Worm (Caenorhabditis elegans) whole organism, young adult: Measurements from ENCODE around the gene srb-13.

Experiments
- F57C9.4 ChIP-seq: sonication (generic microtip); optimal IDR thresholded peaks from 2 replicates; lab custom pipeline; 2017; ENCODE audit warnings: mild to moderate bottlenecking, missing genetic modification characterization, missing compliant biosample characterization
- K11D2.4 ChIP-seq: fragments of 200-800 bp; sonication (Bioruptor generic); IDR thresholded peaks from 2 replicates; pipeline ENCODE4 v1.3.6; 2022; ENCODE audit warnings: missing genetic modification reagents, missing genetic modification characterization, missing compliant biosample characterization
- Y79H2A.3 ChIP-seq: fragments of 200-800 bp; sonication (Bioruptor generic); conservative IDR thresholded peaks from 2 replicates; pipeline ENCODE4 v1.3.6; 2022; ENCODE audit warnings: missing genetic modification reagents, missing genetic modification characterization, missing compliant biosample characterization
- attf-3 ChIP-seq: fragments of 200-800 bp; sonication (Bioruptor generic); conservative IDR thresholded peaks from 2 replicates; pipeline ENCODE4 v1.3.6; 2022; ENCODE audit warnings: missing genetic modification reagents, missing genetic modification characterization, missing compliant biosample characterization
- attf-5 ChIP-seq: fragments of 200-800 bp; sonication (Bioruptor generic); optimal IDR thresholded peaks from 2 replicates; lab custom pipeline; 2018; ENCODE audit warnings: mild to moderate bottlenecking, missing genetic modification characterization, missing compliant biosample characterization
- dpl-1 ChIP-seq: fragments of 150-350 bp; optimal IDR thresholded peaks from 2 replicates; lab custom pipeline; 2014; ENCODE audit warnings: missing biosample characterization, missing genetic modification reagents, missing genetic modification characterization
- lin-54 ChIP-seq: fragments of 200-800 bp; sonication (Bioruptor generic); optimal IDR thresholded peaks from 2 replicates; lab custom pipeline; 2018; ENCODE audit warnings: mild to moderate bottlenecking, missing genetic modification characterization, missing compliant biosample characterization
- pha-4 ChIP-seq: fragments of 150-350 bp; sonication (generic microtip); optimal IDR thresholded peaks from 2 replicates; lab custom pipeline; 2014; ENCODE audit warnings: missing biosample characterization, missing genetic modification reagents, missing genetic modification characterization
- rcor-1 ChIP-seq: fragments of 200-800 bp; sonication (Bioruptor generic); IDR thresholded peaks from 2 replicates; pipeline ENCODE4 v1.3.6; 2022; ENCODE audit warnings: missing genetic modification reagents, missing genetic modification characterization, missing compliant biosample characterization
- ztf-26 ChIP-seq: sonication (generic microtip); optimal IDR thresholded peaks from 2 replicates; lab custom pipeline; 2017; ENCODE audit warnings: missing genetic modification characterization, missing compliant biosample characterization

- TF ChIP-seq dpl-1 (GFP tag; lab: Kevin White, UChicago): no peak
- no peak for TF ChIP-seq rcor-1 (GFP tag; lab: Robert Waterston, UW)
- no peak for TF ChIP-seq attf-3
- no peak for TF ChIP-seq F57C9.4 (tag; lab: Kevin White, UChicago)
- TF ChIP-seq pha-4 (tag; lab: Kevin White, UChicago): no peak
- TF ChIP-seq lin-54 (GFP tag; lab: Kevin White, UChicago): no peak
- no peak for TF ChIP-seq ztf-26 (tag; lab: Kevin White, UChicago)
- TF ChIP-seq Y79H2A.3 (GFP tag; lab: Robert Waterston, UW): no peak
- no peak for TF ChIP-seq K11D2.4
- TF ChIP-seq attf-5: no peak
These were observed 22.8 kb upstream of the srb-13 start for ce11 chrII:5180272-5180671.
